Worm (Caenorhabditis elegans) whole organism, late embryonic: ENCODE measurements around the gene cest-26.

ENCODE experiments used
- F13H6.1 ChIP-seq: sonication (generic microtip); optimal IDR thresholded peaks from 2 replicates; lab custom pipeline; 2016; ENCODE audit warnings: missing genetic modification characterization, missing compliant biosample characterization
- T23F11.4 ChIP-seq: fragments of 200-800 bp; sonication (Bioruptor generic); optimal IDR thresholded peaks from 2 replicates; lab custom pipeline; 2018; ENCODE audit warnings: mild to moderate bottlenecking, missing genetic modification characterization, missing compliant biosample characterization
- dmd-4 ChIP-seq: sonication (generic microtip); optimal IDR thresholded peaks from 2 replicates; lab custom pipeline; 2016; ENCODE audit warnings: borderline replicate concordance, missing genetic modification characterization, missing compliant biosample characterization
- dve-1 ChIP-seq: sonication (generic microtip); optimal IDR thresholded peaks from 2 replicates; lab custom pipeline; 2017; ENCODE audit warnings: antibody characterized with exemption, mild to moderate bottlenecking, missing genetic modification characterization, missing compliant biosample characterization
- hlh-8 ChIP-seq: sonication (generic microtip); optimal IDR thresholded peaks from 2 replicates; lab custom pipeline; 2016; ENCODE audit warnings: missing genotype, missing genetic modification characterization, missing compliant biosample characterization
- tbx-2 ChIP-seq: sonication (generic microtip); optimal IDR thresholded peaks from 2 replicates; lab custom pipeline; 2016; ENCODE audit warnings: missing genetic modification characterization, missing compliant biosample characterization

- no peak for TF ChIP-seq F13H6.1
- TF ChIP-seq hlh-8 (tag; lab: Kevin White, UChicago): no peak
- TF ChIP-seq tbx-2 (tag; lab: Kevin White, UChicago): peak; percentile 29
- no peak for TF ChIP-seq T23F11.4 (GFP tag; lab: Kevin White, UChicago)
- TF ChIP-seq dve-1 (tag; lab: Kevin White, UChicago): no peak
- TF ChIP-seq dmd-4 (tag; lab: Kevin White, UChicago): no peak
These were observed 20.4 kb upstream of the cest-26 start, which contains the start of gene aps-2 for ce11 chrX:4457853-4458322.
